Fruit fly (Drosophila melanogaster): ENCODE data around the gene RpS26.

DNA sequence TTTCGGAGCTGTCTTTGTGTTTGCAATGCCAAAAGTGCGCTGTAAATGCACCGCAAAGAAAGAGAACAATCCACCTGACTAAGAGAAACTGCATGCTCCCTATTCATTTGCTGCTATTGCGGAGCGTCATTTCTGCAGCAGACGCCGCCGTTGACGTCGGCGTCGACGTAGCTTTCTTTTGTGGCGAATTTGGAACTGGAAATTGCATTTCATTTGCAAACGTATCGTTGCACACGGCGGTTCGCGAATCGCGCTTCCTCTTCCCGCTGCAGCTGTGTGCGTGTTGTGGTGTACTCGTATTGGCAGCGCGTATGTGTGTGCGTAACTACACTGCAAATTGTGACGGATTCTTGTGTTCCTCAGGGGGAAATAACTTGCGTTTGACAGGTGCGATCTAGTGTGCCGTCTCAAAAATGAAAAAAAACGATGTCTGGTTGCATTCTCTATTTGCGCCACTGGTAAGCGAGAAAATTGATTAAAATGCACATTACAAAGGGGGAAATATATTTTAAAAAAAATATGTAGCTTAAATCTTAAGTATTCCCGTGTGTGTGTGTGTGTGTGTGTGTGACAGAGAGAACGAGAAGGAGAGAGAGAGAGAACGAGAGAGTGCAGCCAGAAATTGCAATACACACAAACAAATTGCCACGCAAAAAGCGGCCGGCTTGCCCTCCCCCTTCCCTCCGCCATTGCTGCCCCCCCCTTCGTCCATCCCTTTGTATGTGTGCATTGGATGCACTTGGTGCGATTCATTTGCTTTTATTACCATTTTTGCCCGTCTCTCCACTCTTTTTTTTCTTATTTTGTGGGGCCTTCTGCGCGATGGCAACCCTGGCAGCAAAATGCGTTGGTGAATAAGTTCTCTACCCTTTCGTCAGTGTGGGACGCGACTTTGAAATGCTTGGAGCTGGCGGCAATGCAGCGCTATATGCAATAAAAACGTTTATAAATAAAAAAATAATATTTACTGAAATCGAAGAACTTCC lies 12.7 kb upstream of the RpS26 start:
- TF ChIP-seq CTCF (optimal IDR thresholded peaks at IDR 0.05), result no peak
- no peak for TF ChIP-seq CG8478 (optimal IDR thresholded peaks at IDR 0.05)

Data from S2 (cell line).